Worm (Caenorhabditis elegans) whole organism, L2 larva: ENCODE measurements around the gene T19D12.5.
"Not testable (repeated sequence)": the region's sequence is repeated elsewhere in the genome, so short reads cannot be mapped to it uniquely, and the experiment has no call there.

Source experiments
- C34F6.9 ChIP-seq: fragments of 150-350 bp; optimal IDR thresholded peaks from 2 replicates; lab custom pipeline; 2014; ENCODE audit warnings: missing biosample characterization, missing genetic modification characterization
- Y55F3AM.14 ChIP-seq: fragments of 200-800 bp; sonication (Bioruptor generic); optimal IDR thresholded peaks from 2 replicates; lab custom pipeline; 2018; ENCODE audit warnings: mild to moderate bottlenecking, missing genetic modification characterization, missing compliant biosample characterization
- ZK546.5 ChIP-seq: sonication (generic microtip); optimal IDR thresholded peaks from 2 replicates; lab custom pipeline; 2017; ENCODE audit warnings: missing biosample characterization, missing genetic modification characterization
- alr-1 ChIP-seq: fragments of 150-350 bp; optimal IDR thresholded peaks from 2 replicates; lab custom pipeline; 2014; ENCODE audit warnings: missing biosample characterization, missing genetic modification characterization
- ama-1 ChIP-seq: fragments of 150-350 bp; optimal IDR thresholded peaks from 2 replicates; lab custom pipeline; 2018; ENCODE audit warnings: inconsistent platforms
- blmp-1 ChIP-seq: sonication (generic microtip); optimal IDR thresholded peaks from 2 replicates; lab custom pipeline; 2017; ENCODE audit warnings: missing genetic modification characterization, mild to moderate bottlenecking, missing compliant biosample characterization, antibody characterized with exemption, moderate library complexity; ENCODE audit not compliant: insufficient read depth
- crh-2 ChIP-seq: sonication (generic microtip); optimal IDR thresholded peaks from 2 replicates; lab custom pipeline; 2017; ENCODE audit warnings: missing biosample characterization, missing genetic modification characterization
- dmd-4 ChIP-seq: sonication (generic microtip); optimal IDR thresholded peaks from 2 replicates; lab custom pipeline; 2017; ENCODE audit warnings: missing biosample characterization, missing genetic modification characterization
- elt-1 ChIP-seq: fragments of 150-350 bp; optimal IDR thresholded peaks from 2 replicates; lab custom pipeline; 2014; ENCODE audit warnings: missing biosample characterization, missing genetic modification characterization
- elt-3 ChIP-seq: sonication (generic microtip); optimal IDR thresholded peaks from 2 replicates; lab custom pipeline; 2017; ENCODE audit warnings: missing biosample characterization, missing genetic modification characterization
- fos-1 ChIP-seq: fragments of 150-350 bp; optimal IDR thresholded peaks from 2 replicates; lab custom pipeline; 2014; ENCODE audit warnings: missing biosample characterization, missing genetic modification characterization
- lin-13 ChIP-seq: fragments of 150-350 bp; optimal IDR thresholded peaks from 2 replicates; lab custom pipeline; 2014; ENCODE audit warnings: missing biosample characterization, missing genetic modification reagents, missing genetic modification characterization
- mbf-1 ChIP-seq: sonication (generic microtip); optimal IDR thresholded peaks from 2 replicates; lab custom pipeline; 2017; ENCODE audit warnings: missing biosample characterization, missing genetic modification characterization
- nhr-10 ChIP-seq: sonication (generic microtip); optimal IDR thresholded peaks from 2 replicates; lab custom pipeline; 2017; ENCODE audit warnings: missing biosample characterization, missing genetic modification characterization
- nhr-12 ChIP-seq: fragments of 150-350 bp; optimal IDR thresholded peaks from 2 replicates; lab custom pipeline; 2014; ENCODE audit warnings: missing biosample characterization, missing genetic modification characterization
- nhr-21 ChIP-seq: fragments of 150-350 bp; optimal IDR thresholded peaks from 2 replicates; lab custom pipeline; 2014; ENCODE audit warnings: missing biosample characterization, missing genetic modification characterization
- nhr-25 ChIP-seq: fragments of 150-350 bp; sonication (generic microtip); optimal IDR thresholded peaks from 3 replicates; lab custom pipeline; 2014; ENCODE audit warnings: missing biosample characterization, missing genetic modification characterization
- nhr-77 ChIP-seq: fragments of 150-350 bp; optimal IDR thresholded peaks from 2 replicates; lab custom pipeline; 2014; ENCODE audit warnings: missing biosample characterization, missing genetic modification characterization
- sem-4 ChIP-seq: fragments of 150-350 bp; optimal IDR thresholded peaks from 2 replicates; lab custom pipeline; 2014; ENCODE audit warnings: missing biosample characterization, missing genetic modification reagents, missing genetic modification characterization
- skn-1 ChIP-seq: sonication (generic microtip); optimal IDR thresholded peaks from 2 replicates; lab custom pipeline; 2017; ENCODE audit warnings: missing biosample characterization, missing genetic modification characterization
- sma-3 ChIP-seq: sonication (generic microtip); optimal IDR thresholded peaks from 2 replicates; lab custom pipeline; 2016; ENCODE audit warnings: missing genetic modification reagents, missing genetic modification characterization, missing compliant biosample characterization
- sma-9 ChIP-seq, 2 experiments: fragments of 150-350 bp in 1 of 2; sonication (generic microtip) in 1 of 2; optimal IDR thresholded peaks; 2 replicates each; lab custom pipeline; 2014 to 2016; ENCODE audit warnings: missing genetic modification characterization in 2 of 2, mild to moderate bottlenecking in 1 of 2, missing biosample characterization in 1 of 2, missing compliant biosample characterization in 1 of 2, missing genetic modification reagents in 1 of 2, moderate library complexity in 1 of 2
- snpc-4 ChIP-seq: fragments of 150-350 bp; optimal IDR thresholded peaks from 2 replicates; lab custom pipeline; 2014; ENCODE audit warnings: missing biosample characterization, missing genetic modification characterization
- unc-39 ChIP-seq: fragments of 150-350 bp; optimal IDR thresholded peaks from 2 replicates; lab custom pipeline; 2014; ENCODE audit warnings: missing biosample characterization, missing genetic modification characterization
- ztf-1 ChIP-seq: fragments of 200-800 bp; sonication (Bioruptor generic); conservative IDR thresholded peaks from 2 replicates; pipeline ENCODE4 v1.3.6; 2022; ENCODE audit warnings: missing genetic modification characterization, missing compliant biosample characterization
- ztf-4 ChIP-seq: fragments of 150-350 bp; optimal IDR thresholded peaks from 2 replicates; lab custom pipeline; 2014; ENCODE audit warnings: missing biosample characterization, missing genetic modification characterization

T19D12.5 gene

DNA sequence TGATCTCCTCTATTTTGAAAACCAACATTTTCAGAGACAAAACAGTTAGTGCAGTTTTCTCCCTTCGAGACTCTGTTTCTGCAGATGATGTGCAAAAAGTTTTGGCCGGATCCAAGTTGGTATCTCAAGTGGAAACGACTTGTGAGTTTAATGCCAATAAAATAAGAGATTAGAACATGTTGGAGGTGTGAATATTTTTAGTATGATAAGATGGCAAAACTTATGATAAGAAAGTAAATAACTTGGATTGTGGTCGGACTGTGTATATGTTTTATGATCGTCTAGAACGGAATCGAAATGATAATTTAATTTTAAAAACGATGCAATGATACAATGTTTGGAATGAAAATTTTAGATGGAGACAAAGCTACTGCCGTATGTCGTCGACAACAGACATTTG lies 4.0 kb downstream of the T19D12.5 start:
- TF ChIP-seq dmd-4 (tag; lab: Kevin White, UChicago), result no peak
- TF ChIP-seq ZK546.5, result no peak

ce11 chrII:6630811-6631210 lies 5.2 kb downstream of the T19D12.5 start, which contains the start of gene T19D12.4:
TSS of gene T19D12.4 (plus strand) at chrII:6631105.
- TF ChIP-seq fos-1 (tag; lab: Kevin White, UChicago) (peak; percentile 91), mbf-1 (no peak)

- no peak for TF ChIP-seq dmd-4 (tag; lab: Kevin White, UChicago)
- TF ChIP-seq fos-1 (tag; lab: Kevin White, UChicago), result peak; percentile 71
- no peak for TF ChIP-seq sem-4 (tag; lab: Kevin White, UChicago)
- no peak for TF ChIP-seq unc-39 (tag; lab: Kevin White, UChicago)
Observed at ce11 chrII:6629775-6630174, 6.3 kb downstream of the T19D12.5 start.

DNA sequence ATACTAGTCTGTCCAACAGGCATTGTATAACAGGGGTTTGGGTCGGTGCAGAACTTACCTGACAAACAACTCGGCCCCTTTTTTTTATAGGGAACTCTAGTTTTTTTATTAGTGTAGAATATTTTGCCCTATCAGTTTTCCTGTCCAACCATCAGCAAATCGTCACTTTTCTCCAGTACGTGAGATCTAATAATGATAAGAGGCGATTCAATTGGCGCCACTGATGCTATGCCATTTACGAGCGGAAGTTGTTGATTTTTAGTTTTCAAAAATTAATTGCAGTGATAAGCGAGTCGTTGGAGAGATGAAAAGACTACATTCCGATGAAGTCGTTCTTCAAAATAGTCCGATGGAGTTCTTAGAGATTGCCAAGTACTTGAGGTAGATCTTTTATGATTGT lies 7.6 kb downstream of the T19D12.5 start:
- TF ChIP-seq sma-9 (GFP tag; optimal IDR thresholded peaks at IDR 0.05; lab: Kevin White, UChicago) (peak; percentile 20), sma-9 (tag; optimal IDR thresholded peaks at IDR 0.05; lab: Kevin White, UChicago) (no peak), skn-1 (tag; lab: Kevin White, UChicago) (no peak), fos-1 (tag; lab: Kevin White, UChicago) (peak; percentile 84)

- TF ChIP-seq fos-1 (tag; lab: Kevin White, UChicago); lin-13 (GFP tag; lab: Kevin White, UChicago); nhr-10 (tag; lab: Kevin White, UChicago): not testable (repeated sequence)
- TF ChIP-seq, all 48 proteins: peak for 0; not testable (repeated sequence) for 48
Observed at ce11 chrII:6627182-6627581, 8.9 kb downstream of the T19D12.5 start, which contains the start of the genes F54H5.5 and F54H5.2. TSS of gene F54H5.5 (minus strand) at chrII:6627282. TSS of gene F54H5.2 (plus strand) at chrII:6627484.

ce11 chrII:6625302-6625701 lies 10.7 kb downstream of the T19D12.5 start, which contains the start of gene F54H5.14:
TSS of gene F54H5.14 (minus strand) at chrII:6625402.
- TF ChIP-seq fos-1 (tag; lab: Kevin White, UChicago), result peak; percentile 0
- no peak for TF ChIP-seq Y55F3AM.14 (GFP tag; lab: Kevin White, UChicago)

ce11 chrII:6621886-6622285 lies 14.2 kb downstream of the T19D12.5 start, which contains the start of gene F54H5.3:
TSS of gene F54H5.3 (plus strand) at chrII:6622186.
- TF ChIP-seq nhr-12 (no peak), nhr-77 (tag; lab: Kevin White, UChicago) (no peak), crh-2 (no peak), ztf-4 (tag; lab: Kevin White, UChicago) (no peak)

DNA sequence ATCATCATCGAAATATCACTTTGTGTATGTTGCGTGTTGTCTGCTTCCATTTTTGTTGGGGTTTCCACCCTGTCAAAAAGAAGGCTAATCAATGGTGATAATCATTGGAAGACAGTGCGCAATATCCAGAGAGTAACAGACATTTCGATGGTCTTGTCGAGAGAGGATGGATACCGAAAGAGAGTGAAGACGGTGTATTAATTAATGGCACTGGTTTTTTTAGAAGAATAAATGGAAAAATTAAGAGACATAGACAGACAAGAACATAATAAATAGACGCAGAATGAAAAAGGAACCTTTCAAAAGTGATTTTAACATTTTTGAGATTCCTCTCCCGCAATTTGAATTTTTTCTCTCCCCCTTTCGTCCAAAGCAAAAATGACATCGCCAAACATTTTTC lies 17.0 kb downstream of the T19D12.5 start:
- peak; percentile 14 for TF ChIP-seq sma-3 (GFP tag; lab: Kevin White, UChicago)
- TF ChIP-seq blmp-1 (tag; lab: Kevin White, UChicago), result peak; percentile 7
- TF ChIP-seq C34F6.9 (tag; lab: Kevin White, UChicago), result no peak
- no peak for TF ChIP-seq elt-1 (tag; lab: Kevin White, UChicago)
- TF ChIP-seq sma-9 (GFP tag; optimal IDR thresholded peaks at IDR 0.05; lab: Kevin White, UChicago), result peak; percentile 22
- TF ChIP-seq sma-9 (tag; optimal IDR thresholded peaks at IDR 0.05; lab: Kevin White, UChicago), result no peak
- TF ChIP-seq mbf-1, result no peak
- TF ChIP-seq Y55F3AM.14 (GFP tag; lab: Kevin White, UChicago), result no peak
- peak; percentile 53 for TF ChIP-seq nhr-25 (tag; lab: Kevin White, UChicago)
- TF ChIP-seq ama-1 (lab: Kevin White, UChicago), result no peak
- TF ChIP-seq unc-39 (tag; lab: Kevin White, UChicago), result no peak
- no peak for TF ChIP-seq snpc-4 (tag; lab: Kevin White, UChicago)
- TF ChIP-seq nhr-12, result no peak
- no peak for TF ChIP-seq ztf-1 (GFP tag; lab: Robert Waterston, UW)
- TF ChIP-seq skn-1 (tag; lab: Kevin White, UChicago), result no peak
- TF ChIP-seq ztf-4 (tag; lab: Kevin White, UChicago), result no peak
- TF ChIP-seq crh-2, result no peak
- TF ChIP-seq elt-3 (tag; lab: Kevin White, UChicago), result no peak
- peak; percentile 6 for TF ChIP-seq nhr-21 (tag; lab: Kevin White, UChicago)
- no peak for TF ChIP-seq alr-1 (tag; lab: Kevin White, UChicago)
